Worm (Caenorhabditis elegans): Measurements from ENCODE around the gene lys-10.

lys-10 gene

DNA sequence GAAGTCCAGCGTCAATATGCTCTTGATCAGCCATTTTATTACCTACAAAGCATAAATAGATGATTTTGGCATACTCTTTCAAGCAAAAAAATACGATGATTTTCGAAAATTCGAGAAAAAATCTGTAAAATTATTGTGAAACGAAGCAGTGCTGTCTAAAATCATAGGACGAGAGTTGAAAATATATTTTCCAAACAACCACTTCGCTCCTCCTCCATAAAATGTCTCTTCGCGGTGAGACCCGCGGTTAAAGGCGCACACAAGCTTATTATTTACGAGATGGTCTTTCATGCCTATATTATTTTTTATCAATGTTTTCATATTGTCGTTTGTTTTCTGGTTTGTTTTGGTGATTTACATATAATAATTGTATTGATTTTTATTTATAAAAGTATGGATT is 46.7 kb downstream of the lys-10 start, which contains the start of gene nap-1:
Gene nap-1 (minus strand): TSS at position 42 of the 400 bp plus-strand sequence.
- peak; percentile 87 for TF ChIP-seq nfya-1 (tag; optimal IDR thresholded peaks at IDR 0.05; ENCODE audit: insufficient read depth)
- peak; percentile 26 for TF ChIP-seq unc-62 (GFP tag; optimal IDR thresholded peaks at IDR 0.05)
- peak; percentile 85 for TF ChIP-seq egl-5 (tag; optimal IDR thresholded peaks at IDR 0.05)
- peak; percentile 83 for TF ChIP-seq snpc-4 (tag; optimal IDR thresholded peaks at IDR 0.05)
- no peak for TF ChIP-seq nhr-12 (tag; optimal IDR thresholded peaks at IDR 0.05)
- TF ChIP-seq ztf-4 (tag; optimal IDR thresholded peaks at IDR 0.05), result peak; percentile 62
- peak; percentile 33 for TF ChIP-seq skn-1 (tag; optimal IDR thresholded peaks at IDR 0.05)
- peak; percentile 43 for TF ChIP-seq pqm-1 (tag; optimal IDR thresholded peaks at IDR 0.05)
- TF ChIP-seq hmg-11 (tag; optimal IDR thresholded peaks at IDR 0.05), result peak; percentile 68
- TF ChIP-seq lin-39 (tag; optimal IDR thresholded peaks at IDR 0.05), result peak; percentile 84
- peak; percentile 82 for TF ChIP-seq lin-15B (tag; optimal IDR thresholded peaks at IDR 0.05)
- peak; percentile 24 for TF ChIP-seq fkh-10 (GFP tag; optimal IDR thresholded peaks at IDR 0.05)
- no peak for TF ChIP-seq nhr-237 (tag; optimal IDR thresholded peaks at IDR 0.05)
- peak; percentile 75 for TF ChIP-seq nhr-23 (tag; optimal IDR thresholded peaks at IDR 0.05)
- peak; percentile 95 for TF ChIP-seq pha-4 (tag; optimal IDR thresholded peaks at IDR 0.05)
- TF ChIP-seq elt-1 (tag; optimal IDR thresholded peaks at IDR 0.05), result no peak
- TF ChIP-seq nhr-25 (tag; optimal IDR thresholded peaks at IDR 0.05), result peak; percentile 47
- peak; percentile 39 for TF ChIP-seq ceh-28 (tag; optimal IDR thresholded peaks at IDR 0.05)
- no peak for TF ChIP-seq fos-1 (tag; optimal IDR thresholded peaks at IDR 0.05)
- no peak for TF ChIP-seq nhr-11 (tag; optimal IDR thresholded peaks at IDR 0.05)
- TF ChIP-seq ama-1 (optimal IDR thresholded peaks at IDR 0.05), result peak; percentile 14
- TF ChIP-seq daf-12 (tag; optimal IDR thresholded peaks at IDR 0.05), result no peak
- TF ChIP-seq elt-2 (tag; optimal IDR thresholded peaks at IDR 0.05), result peak; percentile 58
- no peak for TF ChIP-seq ZK546.5 (tag; optimal IDR thresholded peaks at IDR 0.05)
- TF ChIP-seq R02D3.7 (tag; optimal IDR thresholded peaks at IDR 0.05), result peak; percentile 97

DNA sequence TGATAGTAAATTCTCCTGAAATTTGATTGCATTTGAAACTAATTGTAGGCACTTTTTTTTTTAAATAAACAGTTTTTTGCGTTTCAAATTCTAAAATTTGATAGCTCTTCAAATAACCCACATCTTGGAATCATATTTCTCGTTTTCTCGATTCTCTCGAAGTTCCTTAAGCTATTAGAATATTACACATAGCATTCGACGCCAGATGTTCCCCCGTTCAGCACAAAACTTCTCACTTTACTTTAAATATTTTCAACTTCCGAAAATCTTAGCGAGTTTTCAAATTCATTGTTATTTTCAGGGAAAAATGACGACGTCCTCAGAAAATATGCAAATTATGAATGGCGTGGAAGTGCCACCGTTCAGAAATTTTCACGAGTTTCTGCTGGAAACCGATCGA is 47.1 kb downstream of the lys-10 start, which contains the start of gene praf-3:
Gene praf-3 (plus strand): TSS at position 301 of the 400 bp plus-strand sequence.
- TF ChIP-seq aly-2 (tag; optimal IDR thresholded peaks at IDR 0.05), result no peak
- no peak for TF ChIP-seq skn-1 (tag; optimal IDR thresholded peaks at IDR 0.05)
- no peak for TF ChIP-seq ceh-16 (tag; optimal IDR thresholded peaks at IDR 0.05)
- TF ChIP-seq fos-1 (tag; optimal IDR thresholded peaks at IDR 0.05), result no peak
- TF ChIP-seq elt-2 (tag; optimal IDR thresholded peaks at IDR 0.05), result no peak
- TF ChIP-seq pha-4 (tag; optimal IDR thresholded peaks at IDR 0.05), result no peak

ce11 chrIV:8380266-8380850 is 47.7 kb downstream of the lys-10 start:
- TF ChIP-seq daf-12 (tag; optimal IDR thresholded peaks at IDR 0.05), result no peak
- peak; percentile 32 for TF ChIP-seq jun-1 (tag; optimal IDR thresholded peaks at IDR 0.05)
- no peak for TF ChIP-seq lin-15B (tag; optimal IDR thresholded peaks at IDR 0.05)
- TF ChIP-seq pha-4 (tag; optimal IDR thresholded peaks at IDR 0.05), result peak; percentile 59
- TF ChIP-seq skn-1 (tag; optimal IDR thresholded peaks at IDR 0.05), result no peak
- TF ChIP-seq nhr-43 (tag; optimal IDR thresholded peaks at IDR 0.05; ENCODE audit: poor library complexity, severe bottlenecking), result no peak
- peak; percentile 97 for TF ChIP-seq elt-2 (tag; optimal IDR thresholded peaks at IDR 0.05)
- peak; percentile 89 for TF ChIP-seq pqm-1 (tag; optimal IDR thresholded peaks at IDR 0.05)

- TF ChIP-seq elt-2 (tag; optimal IDR thresholded peaks at IDR 0.05) (no peak), ZK546.5 (tag; optimal IDR thresholded peaks at IDR 0.05) (no peak), nhr-25 (tag; optimal IDR thresholded peaks at IDR 0.05) (no peak), nhr-67 (tag; optimal IDR thresholded peaks at IDR 0.05) (no peak), egl-27 (tag; optimal IDR thresholded peaks at IDR 0.05) (no peak), lsy-12 (tag; optimal IDR thresholded peaks at IDR 0.05) (no peak), pqm-1 (tag; optimal IDR thresholded peaks at IDR 0.05) (no peak), jun-1 (tag; optimal IDR thresholded peaks at IDR 0.05) (no peak), unc-62 (GFP tag; optimal IDR thresholded peaks at IDR 0.05) (no peak)
Observed at ce11 chrIV:8382695-8383094, 50.1 kb downstream of the lys-10 start, which contains the start of gene D2096.9. TSS of gene D2096.9 (minus strand) at chrIV:8382795.
